Worm (Caenorhabditis elegans) whole organism, dauer: ENCODE data around the gene R02E4.3.

Source experiments
- unc-62 ChIP-seq: sonication (generic microtip); optimal IDR thresholded peaks from 2 replicates; lab custom pipeline; 2017; ENCODE audit warnings: missing biosample characterization, missing genetic modification reagents, missing genetic modification characterization

Gene R02E4.3

DNA sequence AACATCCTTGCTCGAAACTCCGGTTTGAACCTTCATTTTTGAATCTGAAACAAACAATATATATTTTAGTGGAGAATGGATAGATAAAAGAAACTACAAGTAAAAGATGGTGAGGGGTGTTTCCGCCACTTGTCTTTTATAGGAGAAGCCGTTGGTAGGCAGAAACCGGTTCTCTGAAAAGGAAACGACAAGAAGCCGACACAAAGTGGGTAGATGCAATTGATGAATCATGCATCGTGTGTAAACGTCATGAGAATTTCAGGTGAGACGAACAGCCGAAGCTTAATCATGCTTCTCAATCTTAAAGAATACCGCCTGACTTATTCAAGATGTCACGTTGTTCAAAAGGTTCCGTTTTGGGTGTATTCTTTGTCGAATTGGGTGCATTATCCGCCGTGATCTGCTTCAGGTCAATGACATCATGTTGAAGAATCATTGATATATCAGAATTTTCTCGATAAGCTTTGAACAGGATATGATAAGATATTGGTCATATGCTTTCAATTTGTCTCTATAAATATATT, at the start of gene R02E4.3:
Gene R02E4.3 (minus strand): TSS at position 51 of the 524 bp plus-strand sequence.
- no peak for TF ChIP-seq unc-62 (GFP tag; lab: Kevin White, UChicago)

DNA sequence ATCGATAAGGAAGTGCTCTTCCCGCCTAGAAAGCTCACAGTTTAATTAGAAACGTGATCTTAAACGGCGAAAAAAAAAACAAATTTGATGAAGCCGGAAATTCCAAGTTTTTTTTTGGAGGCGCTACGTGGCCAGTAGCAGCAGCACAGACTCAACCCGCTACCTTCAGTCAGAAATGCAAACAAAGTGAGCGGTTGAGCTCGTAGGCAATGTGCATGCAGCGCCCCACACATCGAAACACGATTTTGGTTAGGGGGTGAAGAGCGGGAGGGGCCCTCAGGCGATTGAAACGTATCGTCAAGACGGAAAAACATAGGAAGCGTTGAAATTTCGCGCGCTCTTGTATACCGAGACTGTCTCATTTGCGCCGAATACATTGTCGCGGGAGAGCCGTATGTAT, 49.3 kb upstream of the R02E4.3 start:
- no peak for TF ChIP-seq unc-62 (GFP tag; lab: Kevin White, UChicago)

- no peak for TF ChIP-seq unc-62 (GFP tag; lab: Kevin White, UChicago)
Observed at ce11 chrX:4148449-4149031, 46.6 kb upstream of the R02E4.3 start.

- no peak for TF ChIP-seq unc-62 (GFP tag; lab: Kevin White, UChicago)
Observed at ce11 chrX:4147600-4148448, 45.9 kb upstream of the R02E4.3 start.

- TF ChIP-seq unc-62 (GFP tag; lab: Kevin White, UChicago): no peak
Observed at ce11 chrX:4146798-4147543, 45.0 kb upstream of the R02E4.3 start.

- TF ChIP-seq unc-62 (GFP tag; lab: Kevin White, UChicago): no peak
Observed at ce11 chrX:4146046-4146445, 44.1 kb upstream of the R02E4.3 start.

DNA sequence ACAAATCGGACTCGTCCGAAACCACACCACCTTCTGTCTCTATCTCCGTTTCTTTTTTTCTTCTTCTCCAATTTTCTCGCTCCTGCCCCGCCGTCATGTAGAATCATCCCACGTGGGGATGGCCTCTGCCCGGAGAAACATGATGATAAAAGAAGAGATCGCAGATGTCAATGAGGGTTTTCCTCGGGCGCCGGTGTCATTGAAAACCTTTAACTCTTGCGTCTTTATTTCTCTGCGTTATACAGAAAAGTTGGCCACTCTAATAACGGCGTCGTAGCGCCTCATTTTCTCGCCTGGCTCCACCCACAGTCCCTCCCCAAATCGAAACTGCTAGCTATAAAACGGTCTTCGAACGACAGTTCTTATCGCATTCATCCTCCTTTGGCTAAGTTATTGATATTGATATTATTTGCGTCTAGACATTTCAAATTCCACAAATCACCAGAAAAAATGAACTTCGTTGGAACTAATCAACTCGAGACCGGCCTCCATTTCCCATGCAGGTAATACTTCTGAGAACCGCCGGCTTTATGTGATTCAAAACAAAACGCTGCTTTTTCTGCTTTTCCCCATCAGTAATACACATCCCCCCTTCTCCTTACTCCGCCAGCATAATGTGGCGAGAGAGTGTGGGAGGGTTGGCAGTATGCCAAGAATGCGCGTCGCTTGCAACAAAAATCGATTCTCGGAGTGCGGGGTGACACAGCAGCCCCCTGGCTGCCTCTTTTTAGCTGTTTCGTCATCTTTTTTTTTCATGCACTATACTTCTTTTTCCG, 43.3 kb upstream of the R02E4.3 start:
- no peak for TF ChIP-seq unc-62 (GFP tag; lab: Kevin White, UChicago)

ce11 chrX:4144136-4144781, 42.3 kb upstream of the R02E4.3 start:
- TF ChIP-seq unc-62 (GFP tag; lab: Kevin White, UChicago): no peak

ce11 chrX:4143260-4144018, 41.5 kb upstream of the R02E4.3 start:
- no peak for TF ChIP-seq unc-62 (GFP tag; lab: Kevin White, UChicago)

DNA sequence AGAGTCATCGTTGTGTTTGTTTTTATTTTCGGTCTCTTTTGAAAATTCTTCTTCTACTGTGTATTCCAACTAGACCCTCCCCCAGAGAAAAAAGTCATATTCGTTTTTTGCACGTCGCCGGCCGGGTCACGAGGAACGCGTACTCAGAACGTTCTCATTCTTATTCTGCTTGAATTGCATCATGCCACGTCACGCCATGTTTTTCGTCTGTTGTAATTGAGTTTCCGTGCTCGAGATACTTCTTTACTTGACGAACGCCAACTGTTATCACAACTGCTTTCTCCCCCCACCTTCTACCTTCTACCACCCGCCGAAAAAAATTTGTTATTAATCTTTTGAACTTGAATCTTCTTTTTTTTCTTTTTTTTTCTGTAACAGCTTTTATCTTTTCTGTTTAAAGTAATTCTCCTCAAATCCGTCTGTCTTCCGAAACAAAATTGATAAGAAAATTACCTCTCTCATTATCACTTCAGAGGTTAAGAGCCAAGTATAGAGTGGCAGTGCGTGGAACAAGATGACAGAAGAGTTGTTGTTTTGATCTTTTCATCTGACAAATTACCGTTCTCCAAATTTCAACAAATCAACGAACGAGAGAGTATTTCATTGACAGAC, 40.8 kb upstream of the R02E4.3 start:
- TF ChIP-seq unc-62 (GFP tag; lab: Kevin White, UChicago): no peak

DNA sequence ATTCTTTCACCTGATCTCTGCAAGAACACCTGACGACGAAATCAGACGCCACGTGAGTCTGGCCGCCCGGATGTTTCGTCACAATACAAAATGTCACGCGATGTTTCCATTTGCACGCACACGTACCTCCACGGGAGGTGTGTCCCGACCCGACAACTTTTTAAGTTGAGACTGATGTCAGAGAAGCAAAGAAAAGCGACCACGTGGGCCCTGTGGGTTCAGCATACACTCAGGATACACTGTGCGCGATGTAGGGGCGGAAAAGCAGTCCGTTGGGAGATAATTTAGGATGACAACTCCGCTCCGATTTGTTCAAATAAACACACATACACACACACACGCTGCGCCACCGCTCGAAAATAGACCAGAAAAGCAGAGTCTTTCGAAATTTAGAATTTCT, 40.3 kb upstream of the R02E4.3 start:
- TF ChIP-seq unc-62 (GFP tag; lab: Kevin White, UChicago): no peak

- no peak for TF ChIP-seq unc-62 (GFP tag; lab: Kevin White, UChicago)
Observed at ce11 chrX:4140755-4141417, 39.0 kb upstream of the R02E4.3 start.
